Fruit fly (Drosophila melanogaster) whole organism, embryonic: ENCODE measurements around the gene CG1635.

Source experiments
- CG11085 ChIP-seq: fragments of 200-800 bp; sonication (Bioruptor generic); IDR thresholded peaks from 2 replicates; pipeline ENCODE4 v1.3.6; 2022; ENCODE audit warnings: missing biosample characterization, missing genetic modification characterization
- CG7963 ChIP-seq: fragments of 200-800 bp; sonication (Bioruptor generic); IDR thresholded peaks from 3 replicates; pipeline ENCODE4 v1.3.6; 2022; ENCODE audit warnings: missing biosample characterization, missing genetic modification characterization; ENCODE audit not compliant: partially characterized antibody

DNA sequence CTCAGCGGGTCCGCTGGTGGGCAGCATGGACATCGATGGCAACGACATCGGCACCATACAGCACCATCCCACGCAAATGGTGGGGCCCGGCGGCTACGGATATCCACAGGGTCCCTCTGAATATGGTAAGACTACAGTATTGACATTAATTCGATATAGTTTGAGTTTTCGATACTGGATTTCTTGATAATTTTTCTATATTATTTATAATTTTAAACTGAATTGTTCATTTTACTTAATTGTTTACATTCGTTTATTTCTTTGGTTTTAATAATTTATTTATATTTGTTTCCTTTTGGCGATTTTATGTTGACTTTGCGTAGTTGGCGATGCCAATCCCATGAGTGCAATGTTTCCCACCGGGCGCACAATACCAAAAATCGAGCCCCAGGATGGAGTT is 24.1 kb downstream of the CG1635 start, which contains the start of gene CycG:
- no peak for TF ChIP-seq CG7963 (GFP tag; lab: Robert Waterston, UW)
- TF ChIP-seq CG11085 (GFP tag; lab: Robert Waterston, UW): no peak
